Worm (Caenorhabditis elegans): ENCODE data around the gene dhhc-9.

Gene dhhc-9

ce11 chrX:2401883-2402282, at the start of gene dhhc-9:
Gene dhhc-9 (minus strand): TSS chrX:2402036.
- TF ChIP-seq efl-1 (optimal IDR thresholded peaks at IDR 0.05) (peak; percentile 71 to 95), efl-1 (GFP tag; optimal IDR thresholded peaks at IDR 0.05 in 1 of 2) (no peak), fkh-4 (tag; optimal IDR thresholded peaks at IDR 0.05; ENCODE audit: borderline replicate concordance) (no peak), nhr-77 (tag; optimal IDR thresholded peaks at IDR 0.05) (no peak), unc-86 (tag; optimal IDR thresholded peaks at IDR 0.05) (peak; percentile 50), elt-3 (tag; optimal IDR thresholded peaks at IDR 0.05) (peak in 1 of 6 experiments; percentile 7), blmp-1 (tag; optimal IDR thresholded peaks at IDR 0.05) (peak; percentile 63), mdl-1 (tag; optimal IDR thresholded peaks at IDR 0.05) (peak in 1 of 2 experiments; percentile 62), ceh-90 (tag; optimal IDR thresholded peaks at IDR 0.05) (no peak), ets-5 (GFP tag; IDR thresholded peaks at IDR 0.05) (no peak), snpc-4 (tag; optimal IDR thresholded peaks at IDR 0.05) (peak; percentile 43), efl-3 (GFP tag; optimal IDR thresholded peaks at IDR 0.05) (no peak), vab-15 (tag; optimal IDR thresholded peaks at IDR 0.05) (no peak), irx-1 (tag; optimal IDR thresholded peaks at IDR 0.05) (peak; percentile 16), lin-15B (tag; optimal IDR thresholded peaks at IDR 0.05) (no peak), nhr-84 (tag; optimal IDR thresholded peaks at IDR 0.05) (no peak), egl-27 (tag; optimal IDR thresholded peaks at IDR 0.05) (no peak), nhr-76 (tag; optimal IDR thresholded peaks at IDR 0.05) (no peak), alr-1 (tag; optimal IDR thresholded peaks at IDR 0.05; ENCODE audit: borderline replicate concordance) (no peak), ceh-63 (GFP tag; optimal IDR thresholded peaks at IDR 0.05) (no peak), lir-3 (tag; optimal IDR thresholded peaks at IDR 0.05; ENCODE audit: poor library complexity) (no peak), snu-23 (GFP tag; optimal IDR thresholded peaks at IDR 0.05) (peak; percentile 86), xbp-1 (tag; optimal IDR thresholded peaks at IDR 0.05) (peak; percentile 44), zip-4 (GFP tag; optimal IDR thresholded peaks at IDR 0.05) (no peak), dpl-1 (GFP tag; optimal IDR thresholded peaks at IDR 0.05) (no peak), nhr-47 (tag; optimal IDR thresholded peaks at IDR 0.05) (peak; percentile 64), C04F5.9 (tag; optimal IDR thresholded peaks at IDR 0.05) (no peak), nhr-19 (GFP tag; conservative IDR thresholded peaks at IDR 0.05) (peak; percentile 30; the same call in 1 of the 2 replicates), ces-1 (GFP tag; optimal IDR thresholded peaks at IDR 0.05) (no peak), fkh-8 (tag; optimal IDR thresholded peaks at IDR 0.05) (peak; percentile 18), dsc-1 (tag; optimal IDR thresholded peaks at IDR 0.05) (peak; percentile 28), lin-13 (GFP tag; optimal IDR thresholded peaks at IDR 0.05) (no peak), unc-98 (GFP tag; IDR thresholded peaks at IDR 0.05) (no peak), nhr-12 (tag; optimal IDR thresholded peaks at IDR 0.05) (no peak), tlp-1 (tag; optimal IDR thresholded peaks at IDR 0.05) (no peak), grh-1 (GFP tag; IDR thresholded peaks at IDR 0.05) (peak; percentile 38; the same call in 1 of the 2 replicates), F16B12.6 (tag; optimal IDR thresholded peaks at IDR 0.05) (no peak), hlh-4 (tag; optimal IDR thresholded peaks at IDR 0.05) (no peak), Y116A8C.19 (tag; optimal IDR thresholded peaks at IDR 0.05; ENCODE audit: borderline replicate concordance) (no peak), lin-39 (tag; optimal IDR thresholded peaks at IDR 0.05) (no peak), nhr-20 (tag; optimal IDR thresholded peaks at IDR 0.05) (peak; percentile 74), nhr-11 (tag; optimal IDR thresholded peaks at IDR 0.05) (no peak), nhr-28 (tag; optimal IDR thresholded peaks at IDR 0.05) (no peak), unc-130 (tag; optimal IDR thresholded peaks at IDR 0.05) (no peak), mep-1 (tag; optimal IDR thresholded peaks at IDR 0.05) (peak; percentile 68), sox-4 (tag; optimal IDR thresholded peaks at IDR 0.05) (no peak), zag-1 (tag; optimal IDR thresholded peaks at IDR 0.05) (no peak), ama-1 (optimal IDR thresholded peaks at IDR 0.05) (no peak), elt-2 (tag; optimal IDR thresholded peaks at IDR 0.05) (peak; percentile 13), C34B4.2 (tag; optimal IDR thresholded peaks at IDR 0.05) (no peak), sup-37 (GFP tag; optimal IDR thresholded peaks at IDR 0.05) (no peak), ceh-8 (GFP tag; optimal IDR thresholded peaks at IDR 0.05) (peak; percentile 45), lin-14 (GFP tag; optimal IDR thresholded peaks at IDR 0.05) (peak; percentile 86), sptf-1 (tag; optimal IDR thresholded peaks at IDR 0.05) (no peak)
